Worm (Caenorhabditis elegans): ENCODE measurements around the gene sysm-1.

sysm-1 gene

ce11 chrII:9083093-9083492 is at the start of gene sysm-1:
sysm-1 (minus strand) TSS chrII:9083193.
- TF ChIP-seq ceh-34 (tag; optimal IDR thresholded peaks at IDR 0.05) (no peak), eyg-1 (tag; optimal IDR thresholded peaks at IDR 0.05) (no peak), tbx-2 (tag; optimal IDR thresholded peaks at IDR 0.05) (no peak), ceh-24 (tag; optimal IDR thresholded peaks at IDR 0.05) (no peak), C38D4.7 (GFP tag; optimal IDR thresholded peaks at IDR 0.05) (no peak), fax-1 (tag; optimal IDR thresholded peaks at IDR 0.05) (no peak), unc-86 (tag; optimal IDR thresholded peaks at IDR 0.05) (no peak), ceh-31 (tag; optimal IDR thresholded peaks at IDR 0.05) (no peak), che-1 (tag; optimal IDR thresholded peaks at IDR 0.05) (no peak), sox-4 (tag; optimal IDR thresholded peaks at IDR 0.05) (no peak), sdc-2 (tag; optimal IDR thresholded peaks at IDR 0.05) (no peak), hlh-6 (tag; optimal IDR thresholded peaks at IDR 0.05) (no peak), unc-55 (GFP tag; optimal IDR thresholded peaks at IDR 0.05) (no peak), pax-1 (tag; optimal IDR thresholded peaks at IDR 0.05) (no peak), unc-3 (GFP tag; conservative IDR thresholded peaks at IDR 0.05) (no peak), unc-3 (tag; optimal IDR thresholded peaks at IDR 0.05) (no peak), F13H6.1 (tag; optimal IDR thresholded peaks at IDR 0.05) (no peak), ets-4 (tag; optimal IDR thresholded peaks at IDR 0.05) (no peak)

ce11 chrII:9132338-9132737 is 49.3 kb upstream of the sysm-1 start:
- no peak for TF ChIP-seq Y22D7AL.16 (tag; optimal IDR thresholded peaks at IDR 0.05)

ce11 chrII:9131363-9131762 is 48.4 kb upstream of the sysm-1 start, which contains the start of gene C16D2.1:
C16D2.1 (plus strand) TSS chrII:9131663.
- TF ChIP-seq ceh-24 (tag; optimal IDR thresholded peaks at IDR 0.05) (no peak), ceh-48 (tag; optimal IDR thresholded peaks at IDR 0.05) (no peak), pqm-1 (tag; optimal IDR thresholded peaks at IDR 0.05) (no peak), ceh-2 (tag; optimal IDR thresholded peaks at IDR 0.05) (no peak), che-1 (tag; optimal IDR thresholded peaks at IDR 0.05) (no peak), sdc-2 (tag; optimal IDR thresholded peaks at IDR 0.05) (no peak), hlh-30 (tag; optimal IDR thresholded peaks at IDR 0.05; ENCODE audit: insufficient read depth) (no peak), ceh-19 (GFP tag; optimal IDR thresholded peaks at IDR 0.05) (no peak), ceh-9 (tag; optimal IDR thresholded peaks at IDR 0.05) (no peak), npax-4 (tag; optimal IDR thresholded peaks at IDR 0.05) (no peak)

- TF ChIP-seq eyg-1 (tag; optimal IDR thresholded peaks at IDR 0.05) = no peak
These were observed 47.3 kb upstream of the sysm-1 start for ce11 chrII:9130339-9130738.

- TF ChIP-seq hlh-13 (GFP tag; optimal IDR thresholded peaks at IDR 0.05) (no peak), elt-2 (tag; optimal IDR thresholded peaks at IDR 0.05) (peak; percentile 75), pqm-1 (tag; optimal IDR thresholded peaks at IDR 0.05) (no peak)
These were observed 45.1 kb upstream of the sysm-1 start for ce11 chrII:9128132-9128531.

- no peak for TF ChIP-seq pax-1 (tag; optimal IDR thresholded peaks at IDR 0.05)
- no peak for TF ChIP-seq ceh-14 (tag; optimal IDR thresholded peaks at IDR 0.05)
- no peak for TF ChIP-seq hlh-13 (GFP tag; optimal IDR thresholded peaks at IDR 0.05)
- no peak for TF ChIP-seq ceh-34 (tag; optimal IDR thresholded peaks at IDR 0.05)
- TF ChIP-seq unc-42 (tag; optimal IDR thresholded peaks at IDR 0.05) = no peak
- no peak for TF ChIP-seq lin-11 (tag; optimal IDR thresholded peaks at IDR 0.05)
- no peak for TF ChIP-seq pha-4 (tag; optimal IDR thresholded peaks at IDR 0.05)
- TF ChIP-seq fkh-10 (GFP tag; optimal IDR thresholded peaks at IDR 0.05) = no peak
- TF ChIP-seq gmeb-2 (tag; optimal IDR thresholded peaks at IDR 0.05) = no peak
- TF ChIP-seq ceh-48 (tag; optimal IDR thresholded peaks at IDR 0.05) = no peak
- TF ChIP-seq fkh-6 (tag; optimal IDR thresholded peaks at IDR 0.05) = no peak
- no peak for TF ChIP-seq nfya-1 (tag; optimal IDR thresholded peaks at IDR 0.05)
- TF ChIP-seq dmd-4 (tag; optimal IDR thresholded peaks at IDR 0.05; ENCODE audit: borderline replicate concordance) = no peak
- TF ChIP-seq unc-86 (tag; optimal IDR thresholded peaks at IDR 0.05) = no peak
- no peak for TF ChIP-seq ceh-2 (tag; optimal IDR thresholded peaks at IDR 0.05)
- TF ChIP-seq hlh-30 (tag; optimal IDR thresholded peaks at IDR 0.05; ENCODE audit: insufficient read depth) = no peak
- no peak for TF ChIP-seq ref-2 (tag; optimal IDR thresholded peaks at IDR 0.05)
- no peak for TF ChIP-seq elt-2 (tag; optimal IDR thresholded peaks at IDR 0.05)
- TF ChIP-seq ceh-19 (GFP tag; optimal IDR thresholded peaks at IDR 0.05) = no peak
These were observed 44.4 kb upstream of the sysm-1 start for ce11 chrII:9127379-9127778.
